Fruit fly (Drosophila melanogaster): ENCODE data around the gene CG46448.

Gene CG46448

dm6 chr2L:2375655-2376417 lies 15.6 kb upstream of the CG46448 start, which contains the start of gene Atxn7 (continued):
- peak; percentile 93 for TF ChIP-seq sens (GFP tag)
- no peak for TF ChIP-seq B-H1 (GFP tag; IDR thresholded peaks at IDR 0.05)
- TF ChIP-seq CG30403 (GFP tag; optimal IDR thresholded peaks at IDR 0.05): peak; percentile 25
- TF ChIP-seq CG43689 (GFP tag; IDR thresholded peaks at IDR 0.05): no peak
- 0 out of 2 replicates have a peak, but pooled peaks have one; percentile 22 for TF ChIP-seq wor (GFP tag; IDR thresholded peaks at IDR 0.05)
- TF ChIP-seq otp (GFP tag; IDR thresholded peaks at IDR 0.05): peak; percentile 75; the same call in 2 of the 3 replicates
- peak; percentile 99 for TF ChIP-seq Ets97D (GFP tag; optimal IDR thresholded peaks at IDR 0.05)
- TF ChIP-seq Dip2 (GFP tag; IDR thresholded peaks at IDR 0.05): no peak
- peak; percentile 67 for TF ChIP-seq CoRest (tag; optimal IDR thresholded peaks at IDR 0.05)
- peak; percentile 40 for TF ChIP-seq CG3065 (GFP tag; optimal IDR thresholded peaks at IDR 0.05)
- peak; percentile 48 for TF ChIP-seq nau (GFP tag; optimal IDR thresholded peaks at IDR 0.05)
- no peak for TF ChIP-seq Atf3 (GFP tag; optimal IDR thresholded peaks at IDR 0.05)
- TF ChIP-seq sisA (GFP tag; IDR thresholded peaks at IDR 0.05): no peak
- TF ChIP-seq CG2199 (GFP tag; IDR thresholded peaks at IDR 0.05): no peak
- no peak for TF ChIP-seq ham (GFP tag; IDR thresholded peaks at IDR 0.05)
- TF ChIP-seq CG11504 (tag; optimal IDR thresholded peaks at IDR 0.05): peak; percentile 70
- peak; percentile 62 for TF ChIP-seq gcm (GFP tag; optimal IDR thresholded peaks at IDR 0.05)
- peak; percentile 39 for TF ChIP-seq fd3F (GFP tag; optimal IDR thresholded peaks at IDR 0.05)
- no peak for TF ChIP-seq slou (GFP tag; optimal IDR thresholded peaks at IDR 0.05)
- peak; percentile 74 for TF ChIP-seq CrebB (tag; optimal IDR thresholded peaks at IDR 0.05)
- TF ChIP-seq unpg (GFP tag; optimal IDR thresholded peaks at IDR 0.05): peak; percentile 80
- peak; percentile 33 for TF ChIP-seq disco-r (GFP tag; optimal IDR thresholded peaks at IDR 0.05)
- peak; percentile 73 for TF ChIP-seq CG2875 (GFP tag; optimal IDR thresholded peaks at IDR 0.05)
- peak; percentile 46 for TF ChIP-seq E2f2 (GFP tag; IDR thresholded peaks at IDR 0.05)
- peak; percentile 77 for TF ChIP-seq da (GFP tag; optimal IDR thresholded peaks at IDR 0.05)
- TF ChIP-seq Dref (GFP tag; IDR thresholded peaks at IDR 0.05): peak; percentile 87
- TF ChIP-seq CG1024 (GFP tag; IDR thresholded peaks at IDR 0.05): 0 out of 2 replicates have a peak, but pooled peaks have one; percentile 21
- peak; percentile 67 for TF ChIP-seq odd (GFP tag; optimal IDR thresholded peaks at IDR 0.05)
- peak; percentile 96 for TF ChIP-seq CG6791 (GFP tag; IDR thresholded peaks at IDR 0.05; ENCODE audit: partially characterized antibody)
- peak; percentile 51; the same call in 1 of the 2 replicates for TF ChIP-seq CG14014 (GFP tag; IDR thresholded peaks at IDR 0.05)
- peak; percentile 81; the same call in 2 of the 3 replicates for TF ChIP-seq CG11456 (GFP tag; IDR thresholded peaks at IDR 0.05)
- peak; percentile 8 for TF ChIP-seq org-1 (GFP tag; optimal IDR thresholded peaks at IDR 0.05)
- peak; percentile 85 for TF ChIP-seq wek (GFP tag; optimal IDR thresholded peaks at IDR 0.05)
- peak; percentile 7 for TF ChIP-seq psq (GFP tag; optimal IDR thresholded peaks at IDR 0.05)
- peak; percentile 53 for TF ChIP-seq Oli (tag; optimal IDR thresholded peaks at IDR 0.05)
- peak; percentile 90 for TF ChIP-seq chm (GFP tag; IDR thresholded peaks at IDR 0.05)
- TF ChIP-seq Side (GFP tag; optimal IDR thresholded peaks at IDR 0.05): peak; percentile 6
- TF ChIP-seq Usf (GFP tag; optimal IDR thresholded peaks at IDR 0.05): peak; percentile 20
- TF ChIP-seq dmrt11E (tag; optimal IDR thresholded peaks at IDR 0.05): peak; percentile 72
- TF ChIP-seq tgo (GFP tag; IDR thresholded peaks at IDR 0.05): peak; percentile 28; the same call in 1 of the 3 replicates
- peak; percentile 29 for TF ChIP-seq Dp (GFP tag; optimal IDR thresholded peaks at IDR 0.05)
- TF ChIP-seq CG11085 (GFP tag; IDR thresholded peaks at IDR 0.05): no peak
- TF ChIP-seq shn (GFP tag; optimal IDR thresholded peaks at IDR 0.05): peak; percentile 50
- peak; percentile 24 for TF ChIP-seq CG7786 (GFP tag; optimal IDR thresholded peaks at IDR 0.05)
- TF ChIP-seq CG12104 (GFP tag; optimal IDR thresholded peaks at IDR 0.05): peak; percentile 65
- TF ChIP-seq CG10431 (GFP tag; optimal IDR thresholded peaks at IDR 0.05): peak; percentile 82
- TF ChIP-seq CG11560 (tag; IDR thresholded peaks at IDR 0.05): peak; percentile 22; the same call in 1 of the 3 replicates
- TF ChIP-seq H15 (GFP tag; IDR thresholded peaks at IDR 0.05): peak; percentile 11; the same call in 1 of the 3 replicates
- TF ChIP-seq CG10979 (tag; optimal IDR thresholded peaks at IDR 0.05): peak; percentile 45
- peak; percentile 37 to 52 for TF ChIP-seq chif (GFP tag; optimal IDR thresholded peaks at IDR 0.05)

Data from whole organism, embryonic.